Worm (Caenorhabditis elegans) whole organism, L3 larva: ENCODE data around the gene gst-41.

Source experiments
- ceh-82 ChIP-seq: fragments of 150-350 bp; optimal IDR thresholded peaks from 2 replicates; lab custom pipeline; 2014; ENCODE audit warnings: missing biosample characterization, missing genetic modification characterization
- nhr-11 ChIP-seq: fragments of 150-350 bp; optimal IDR thresholded peaks from 2 replicates; lab custom pipeline; 2014; ENCODE audit warnings: missing biosample characterization, missing genetic modification characterization
- ztf-11 ChIP-seq: fragments of 150-350 bp; optimal IDR thresholded peaks from 2 replicates; lab custom pipeline; 2014; ENCODE audit warnings: missing biosample characterization, missing genetic modification characterization

- TF ChIP-seq ceh-82 (tag; lab: Kevin White, UChicago) (no peak), nhr-11 (tag; lab: Kevin White, UChicago) (no peak), ztf-11 (tag; lab: Kevin White, UChicago) (no peak)
These were observed 37.8 kb upstream of the gst-41 start for ce11 chrV:7436911-7437310.
